Fruit fly (Drosophila melanogaster) whole organism, embryonic: ENCODE data around the gene NK7.1.
A peak's percentile ranks its signal among the peaks of the same experiment; 100 is the strongest.

Experiments
- Ada2b ChIP-seq: fragments of 200-800 bp; sonication (Bioruptor generic); IDR thresholded peaks from 2 replicates; pipeline ENCODE4 v1.3.6; 2022; ENCODE audit warnings: missing biosample characterization, missing genetic modification characterization
- BEAF-32 ChIP-seq: fragments of 200-800 bp; sonication (Bioruptor generic); optimal IDR thresholded peaks from 3 replicates; lab custom pipeline; 2017; ENCODE audit warnings: missing biosample characterization, missing genetic modification characterization, mild to moderate bottlenecking, moderate library complexity, missing genetic modification reagents
- CG10267 ChIP-seq: fragments of 200-800 bp; sonication (Bioruptor generic); optimal IDR thresholded peaks from 2 replicates; lab custom pipeline; 2018; ENCODE audit warnings: missing biosample characterization, mild to moderate bottlenecking, missing genetic modification characterization, moderate library complexity
- CG10959 ChIP-seq: fragments of 200-800 bp; sonication (Bioruptor generic); IDR thresholded peaks from 2 replicates; pipeline ENCODE4 v1.3.6; 2022; ENCODE audit warnings: missing biosample characterization, missing genetic modification characterization
- CG11085 ChIP-seq: fragments of 200-800 bp; sonication (Bioruptor generic); IDR thresholded peaks from 2 replicates; pipeline ENCODE4 v1.3.6; 2022; ENCODE audit warnings: missing biosample characterization, missing genetic modification characterization
- CG12769 ChIP-seq: fragments of 200-800 bp; sonication (Bioruptor generic); optimal IDR thresholded peaks from 2 replicates; lab custom pipeline; 2019; ENCODE audit warnings: missing biosample characterization, mild to moderate bottlenecking, missing genetic modification characterization, moderate library complexity
- CG15696 ChIP-seq: fragments of 200-800 bp; sonication (Bioruptor generic); optimal IDR thresholded peaks from 2 replicates; lab custom pipeline; 2019; ENCODE audit warnings: missing biosample characterization, mild to moderate bottlenecking, missing genetic modification characterization, moderate library complexity
- CG17361 ChIP-seq: fragments of 200-800 bp; sonication (Bioruptor generic); IDR thresholded peaks from 3 replicates; pipeline ENCODE4 v1.3.6; 2022; ENCODE audit warnings: missing biosample characterization, missing genetic modification characterization
- CG17385 ChIP-seq: fragments of 200-800 bp; sonication (Bioruptor generic); optimal IDR thresholded peaks from 3 replicates; lab custom pipeline; 2018; ENCODE audit warnings: missing biosample characterization, mild to moderate bottlenecking, missing genetic modification characterization
- CG17802 ChIP-seq: fragments of 200-800 bp; sonication (Bioruptor generic); optimal IDR thresholded peaks from 2 replicates; lab custom pipeline; 2018; ENCODE audit warnings: missing biosample characterization, mild to moderate bottlenecking, missing genetic modification characterization, moderate library complexity
- CG18619 ChIP-seq: fragments of 200-800 bp; sonication (Bioruptor generic); optimal IDR thresholded peaks from 3 replicates; lab custom pipeline; 2017; ENCODE audit warnings: missing biosample characterization, mild to moderate bottlenecking, missing genetic modification characterization
- CG2889 ChIP-seq: fragments of 200-800 bp; sonication (Bioruptor generic); IDR thresholded peaks from 3 replicates; pipeline ENCODE4 v1.3.6; 2022; ENCODE audit warnings: missing biosample characterization, missing genetic modification characterization
- CG31224 ChIP-seq: fragments of 200-800 bp; sonication (Bioruptor generic); IDR thresholded peaks from 2 replicates; pipeline ENCODE4 v1.3.6; 2022; ENCODE audit warnings: missing biosample characterization, missing genetic modification characterization
- CG31441 ChIP-seq: fragments of 200-800 bp; sonication (Bioruptor generic); IDR thresholded peaks from 2 replicates; pipeline ENCODE4 v1.3.6; 2022; ENCODE audit warnings: missing biosample characterization, missing genetic modification characterization
- CG34376 ChIP-seq: fragments of 200-800 bp; sonication (Bioruptor generic); optimal IDR thresholded peaks from 2 replicates; lab custom pipeline; 2018; ENCODE audit warnings: missing biosample characterization, mild to moderate bottlenecking, missing genetic modification characterization
- CG34422 ChIP-seq: fragments of 200-800 bp; sonication (Bioruptor generic); IDR thresholded peaks from 3 replicates; pipeline ENCODE4 v1.3.6; 2022; ENCODE audit warnings: missing biosample characterization, missing genetic modification characterization
- CG4424 ChIP-seq: fragments of 200-800 bp; sonication (Bioruptor generic); optimal IDR thresholded peaks from 3 replicates; lab custom pipeline; 2016; ENCODE audit warnings: missing biosample characterization, missing genetic modification characterization
- CG6765 ChIP-seq: fragments of 200-800 bp; sonication (Bioruptor generic); optimal IDR thresholded peaks from 3 replicates; lab custom pipeline; 2017; ENCODE audit warnings: missing biosample characterization, mild to moderate bottlenecking, missing genetic modification characterization
- CG7839 ChIP-seq: fragments of 200-800 bp; sonication (Bioruptor generic); optimal IDR thresholded peaks from 3 replicates; lab custom pipeline; 2018; ENCODE audit warnings: missing biosample characterization, mild to moderate bottlenecking, missing genetic modification characterization, moderate library complexity
- CG9727 ChIP-seq: fragments of 200-800 bp; sonication (Bioruptor generic); optimal IDR thresholded peaks from 3 replicates; lab custom pipeline; 2017; ENCODE audit warnings: missing biosample characterization, mild to moderate bottlenecking, missing genetic modification characterization
- Doc3 ChIP-seq: fragments of 200-800 bp; sonication (Bioruptor generic); IDR thresholded peaks from 3 replicates; pipeline ENCODE4 v1.3.6; 2022; ENCODE audit warnings: missing biosample characterization, missing genetic modification characterization; ENCODE audit not compliant: partially characterized antibody
- E2f1 ChIP-seq: fragments of 200-800 bp; sonication (Bioruptor generic); IDR thresholded peaks from 2 replicates; pipeline ENCODE4 v1.3.6; 2022; ENCODE audit warnings: missing biosample characterization, missing genetic modification characterization
- H15 ChIP-seq: fragments of 200-800 bp; sonication (Bioruptor generic); IDR thresholded peaks from 3 replicates; pipeline ENCODE4 v1.3.6; 2022; ENCODE audit warnings: missing biosample characterization, missing genetic modification characterization
- Mad ChIP-seq: fragments of 200-800 bp; sonication (Bioruptor generic); optimal IDR thresholded peaks from 2 replicates; lab custom pipeline; 2016; ENCODE audit warnings: missing biosample characterization, missing genetic modification characterization
- Mrtf ChIP-seq: fragments of 200-800 bp; sonication (Bioruptor generic); IDR thresholded peaks from 3 replicates; pipeline ENCODE4 v1.3.6; 2022; ENCODE audit warnings: missing biosample characterization, missing genetic modification characterization
- Nf-YC ChIP-seq: fragments of 200-800 bp; optimal IDR thresholded peaks from 3 replicates; lab custom pipeline; 2019; ENCODE audit warnings: missing biosample characterization, mild to moderate bottlenecking, missing genetic modification characterization, moderate library complexity
- Spps ChIP-seq: fragments of 200-800 bp; sonication (Bioruptor generic); optimal IDR thresholded peaks from 2 replicates; lab custom pipeline; 2018; ENCODE audit warnings: missing biosample characterization, mild to moderate bottlenecking, missing genetic modification characterization
- Xbp1 ChIP-seq: fragments of 200-800 bp; sonication (Bioruptor generic); optimal IDR thresholded peaks from 3 replicates; lab custom pipeline; 2016; ENCODE audit warnings: missing biosample characterization, mild to moderate bottlenecking, missing genetic modification characterization
- Xrp1 ChIP-seq: fragments of 200-800 bp; sonication (Bioruptor generic); IDR thresholded peaks from 2 replicates; pipeline ENCODE4 v1.3.6; 2022; ENCODE audit warnings: missing biosample characterization, missing genetic modification characterization
- ab ChIP-seq: fragments of 200-800 bp; sonication (Bioruptor generic); optimal IDR thresholded peaks from 2 replicates; lab custom pipeline; 2016; ENCODE audit warnings: missing biosample characterization, missing genetic modification characterization
- ato ChIP-seq: fragments of 200-800 bp; sonication (Bioruptor generic); IDR thresholded peaks from 2 replicates; pipeline ENCODE4 v1.3.6; 2022; ENCODE audit warnings: missing biosample characterization, missing genetic modification characterization; ENCODE audit not compliant: partially characterized antibody
- bbx ChIP-seq: fragments of 200-800 bp; sonication (Bioruptor generic); IDR thresholded peaks from 2 replicates; pipeline ENCODE4 v1.3.6; 2022; ENCODE audit warnings: missing biosample characterization, missing genetic modification characterization; ENCODE audit not compliant: partially characterized antibody
- cad ChIP-seq: fragments of >200 bp; optimal IDR thresholded peaks from 2 replicates; lab custom pipeline; 2017; ENCODE audit warnings: missing biosample characterization, missing genetic modification characterization
- cato ChIP-seq: fragments of 200-800 bp; sonication (Bioruptor generic); optimal IDR thresholded peaks from 2 replicates; lab custom pipeline; 2016; ENCODE audit warnings: missing biosample characterization, missing genetic modification characterization, borderline replicate concordance
- chinmo ChIP-seq: fragments of 200-800 bp; sonication (Bioruptor generic); IDR thresholded peaks from 4 replicates; pipeline ENCODE4 v1.3.6; 2022; ENCODE audit warnings: missing biosample characterization, missing genetic modification characterization; ENCODE audit not compliant: partially characterized antibody
- dimm ChIP-seq: fragments of 200-800 bp; sonication (Bioruptor generic); IDR thresholded peaks from 2 replicates; pipeline ENCODE4 v1.3.6; 2022; ENCODE audit warnings: missing biosample characterization, missing genetic modification characterization
- dmrt11E ChIP-seq: fragments of 200-800 bp; sonication (Bioruptor generic); optimal IDR thresholded peaks from 3 replicates; lab custom pipeline; 2018; ENCODE audit warnings: missing biosample characterization, mild to moderate bottlenecking, missing genetic modification characterization, moderate library complexity
- dysf ChIP-seq: fragments of 200-800 bp; sonication (Bioruptor generic); IDR thresholded peaks from 3 replicates; pipeline ENCODE4 v1.3.6; 2022; ENCODE audit warnings: missing biosample characterization, missing genetic modification characterization
- ftz-f1 ChIP-seq: fragments of 200-800 bp; sonication (Bioruptor generic); optimal IDR thresholded peaks from 2 replicates; lab custom pipeline; 2016; ENCODE audit warnings: missing biosample characterization, missing genetic modification characterization
- hbn ChIP-seq: fragments of 200-800 bp; sonication (Bioruptor generic); IDR thresholded peaks from 2 replicates; pipeline ENCODE4 v1.3.6; 2022; ENCODE audit warnings: missing biosample characterization, missing genetic modification characterization; ENCODE audit not compliant: partially characterized antibody
- lov ChIP-seq, 2 experiments: fragments of 200-800 bp in 1 of 2; fragments of >200 bp in 1 of 2; sonication (Bioruptor generic) in 1 of 2; IDR thresholded peaks in 1 of 2; optimal IDR thresholded peaks in 1 of 2; 2 replicates in 1 of 2; 3 replicates in 1 of 2; pipeline versions ENCODE4 v1.3.6 to Lab custom; 2017 to 2022; ENCODE audit warnings: missing biosample characterization in 1 of 2, missing genetic modification characterization in 1 of 2
- mirr ChIP-seq: fragments of 200-800 bp; sonication (Bioruptor generic); optimal IDR thresholded peaks from 3 replicates; lab custom pipeline; 2018; ENCODE audit warnings: missing biosample characterization, mild to moderate bottlenecking, missing genetic modification characterization
- nom ChIP-seq: fragments of 200-800 bp; sonication (Bioruptor generic); optimal IDR thresholded peaks from 2 replicates; lab custom pipeline; 2017; ENCODE audit warnings: missing biosample characterization, missing genetic modification characterization, mild to moderate bottlenecking, moderate library complexity, missing genetic modification reagents
- p53 ChIP-seq: fragments of 200-800 bp; sonication (Bioruptor generic); optimal IDR thresholded peaks from 2 replicates; lab custom pipeline; 2016; ENCODE audit warnings: missing biosample characterization, missing genetic modification characterization
- salm ChIP-seq: fragments of 200-800 bp; sonication (Bioruptor generic); optimal IDR thresholded peaks from 2 replicates; lab custom pipeline; 2018; ENCODE audit warnings: missing biosample characterization, mild to moderate bottlenecking, missing genetic modification characterization
- sug ChIP-seq: fragments of 200-800 bp; optimal IDR thresholded peaks from 2 replicates; lab custom pipeline; 2019; ENCODE audit warnings: missing biosample characterization, mild to moderate bottlenecking, missing genetic modification characterization, moderate library complexity
- toy ChIP-seq: fragments of 200-800 bp; sonication (Bioruptor generic); IDR thresholded peaks from 2 replicates; pipeline ENCODE4 v1.3.6; 2022; ENCODE audit warnings: missing biosample characterization, missing genetic modification characterization
- wdn ChIP-seq: fragments of 200-800 bp; sonication (Bioruptor generic); IDR thresholded peaks from 2 replicates; pipeline ENCODE4 v1.3.6; 2022; ENCODE audit warnings: missing biosample characterization, missing genetic modification characterization
- zfh2 ChIP-seq: fragments of 200-800 bp; sonication (Bioruptor generic); optimal IDR thresholded peaks from 2 replicates; lab custom pipeline; 2016; ENCODE audit warnings: missing biosample characterization, missing genetic modification characterization

The NK7.1 gene

dm6 chr3R:14382312-14383046 is 9.7 kb upstream of the NK7.1 start (continued):
- TF ChIP-seq CG31441 (GFP tag; lab: Robert Waterston, UW): peak; percentile 89
- TF ChIP-seq wdn: no peak
- TF ChIP-seq CG7839 (tag; lab: Kevin White, UChicago): peak; percentile 90
- TF ChIP-seq Doc3 (GFP tag; lab: Robert Waterston, UW): no peak
- peak; percentile 90 for TF ChIP-seq CG17361
- no peak for TF ChIP-seq ato (GFP tag; lab: Robert Waterston, UW)
- TF ChIP-seq dmrt11E (tag; lab: Kevin White, UChicago): peak; percentile 73
- no peak for TF ChIP-seq ab (GFP tag; lab: Kevin White, UChicago)
- TF ChIP-seq Ada2b (GFP tag; lab: Robert Waterston, UW): peak; percentile 70
- peak; percentile 66 for TF ChIP-seq E2f1 (GFP tag; lab: Robert Waterston, UW)
- TF ChIP-seq CG12769 (tag; lab: Kevin White, UChicago): peak; percentile 50
- TF ChIP-seq CG15696: peak; percentile 67
- no peak for TF ChIP-seq lov (optimal IDR thresholded peaks at IDR 0.05; lab: Kevin White, UChicago)
- TF ChIP-seq lov (GFP tag; IDR thresholded peaks at IDR 0.05; lab: Robert Waterston, UW): no peak
- TF ChIP-seq CG2889 (GFP tag; lab: Robert Waterston, UW): no peak
- no peak for TF ChIP-seq p53 (GFP tag; lab: Kevin White, UChicago)
- no peak for TF ChIP-seq cad (GFP tag; lab: Kevin White, UChicago)
- peak; percentile 62 for TF ChIP-seq salm (tag; lab: Kevin White, UChicago)
- no peak for TF ChIP-seq BEAF-32 (GFP tag; lab: Kevin White, UChicago)
- 0 out of 2 replicates have a peak, but pooled peaks have one; percentile 24 for TF ChIP-seq toy (GFP tag; lab: Robert Waterston, UW)
- TF ChIP-seq zfh2 (GFP tag; lab: Kevin White, UChicago): no peak
- TF ChIP-seq H15 (GFP tag; lab: Robert Waterston, UW): no peak
- 0 out of 3 replicates have a peak, but pooled peaks have one; percentile 38 for TF ChIP-seq Mrtf (GFP tag; lab: Robert Waterston, UW)
- no peak for TF ChIP-seq Mad (GFP tag; lab: Kevin White, UChicago)
- TF ChIP-seq CG9727 (GFP tag; lab: Kevin White, UChicago): peak; percentile 88
- 0 out of 2 replicates have a peak, but pooled peaks have one; percentile 46 for TF ChIP-seq CG31224 (GFP tag; lab: Robert Waterston, UW)
- no peak for TF ChIP-seq CG11085 (GFP tag; lab: Robert Waterston, UW)
- no peak for TF ChIP-seq bbx (GFP tag; lab: Robert Waterston, UW)
- peak; percentile 82 for TF ChIP-seq Xrp1 (GFP tag; lab: Robert Waterston, UW)
- TF ChIP-seq CG17802 (tag; lab: Kevin White, UChicago): no peak
- peak; percentile 70 for TF ChIP-seq CG6765 (GFP tag; lab: Kevin White, UChicago)
- TF ChIP-seq dimm (GFP tag; lab: Robert Waterston, UW): no peak
- TF ChIP-seq mirr (GFP tag; lab: Kevin White, UChicago): no peak
- peak; percentile 62 for TF ChIP-seq Spps (tag; lab: Kevin White, UChicago)
- TF ChIP-seq cato (GFP tag; lab: Kevin White, UChicago): no peak
- TF ChIP-seq Xbp1 (GFP tag; lab: Kevin White, UChicago): peak; percentile 75
- peak; percentile 78 for TF ChIP-seq CG18619
- TF ChIP-seq nom: peak; percentile 74
- TF ChIP-seq chinmo: no peak
- no peak for TF ChIP-seq CG34422
- peak; percentile 9 for TF ChIP-seq CG34376 (GFP tag; lab: Kevin White, UChicago)
- TF ChIP-seq CG10267 (tag; lab: Kevin White, UChicago): peak; percentile 81
- TF ChIP-seq CG4424: peak; percentile 81
- TF ChIP-seq Nf-YC (tag; lab: Kevin White, UChicago): peak; percentile 68
- TF ChIP-seq CG10959 (GFP tag; lab: Robert Waterston, UW): no peak
- peak; percentile 82 for TF ChIP-seq dysf
- no peak for TF ChIP-seq hbn (GFP tag; lab: Robert Waterston, UW)
- peak; percentile 73 for TF ChIP-seq CG17385 (GFP tag; lab: Kevin White, UChicago)
- TF ChIP-seq ftz-f1: no peak
- TF ChIP-seq sug (tag; lab: Kevin White, UChicago): peak; percentile 72
